6 worm cellular contexts compared by ENCODE assay signal in genomic region chrII:2923617-2924016, ce11.
TF ChIP-seq lines count a peak whose summit lies in the region.

Gene ZK355.2, plus strand, starts transcription at chrII:2923917.

TF ChIP-seq in whole organism, L1 larva, 84 proteins besides CTCF, POLR2A, EP300 and RAD21:
- TF ChIP-seq pqm-1 (tag; optimal IDR thresholded peaks at IDR 0.05; lab: Kevin White, UChicago), result peak; percentile 50
- no peak for TF ChIP-seq nhr-19 (GFP tag; conservative IDR thresholded peaks at IDR 0.05; lab: Robert Waterston, UW)
TF ChIP-seq in whole organism, L1 larva: peak in this region for 1.

TF ChIP-seq in whole organism, L2 larva, 48 proteins besides CTCF, POLR2A, EP300 and RAD21:
- no peak for TF ChIP-seq dmd-4 (tag; optimal IDR thresholded peaks at IDR 0.05; lab: Kevin White, UChicago)
- no peak for TF ChIP-seq C34F6.9 (tag; optimal IDR thresholded peaks at IDR 0.05; lab: Kevin White, UChicago)
- peak; percentile 5 for TF ChIP-seq fos-1 (tag; optimal IDR thresholded peaks at IDR 0.05; lab: Kevin White, UChicago)

TF ChIP-seq in whole organism, L3 larva, 47 proteins besides CTCF, POLR2A, EP300 and RAD21:
- no peak for TF ChIP-seq ceh-28 (tag; optimal IDR thresholded peaks at IDR 0.05; lab: Kevin White, UChicago)
- peak; percentile 30 for TF ChIP-seq elt-2 (tag; optimal IDR thresholded peaks at IDR 0.05; lab: Kevin White, UChicago)
- no peak for TF ChIP-seq daf-12 (tag; optimal IDR thresholded peaks at IDR 0.05; lab: Kevin White, UChicago)
- TF ChIP-seq ama-1 (optimal IDR thresholded peaks at IDR 0.05; lab: Kevin White, UChicago), result no peak
- no peak for TF ChIP-seq skn-1 (tag; optimal IDR thresholded peaks at IDR 0.05; lab: Kevin White, UChicago)
TF ChIP-seq in whole organism, L3 larva: peak in this region for 1.

TF ChIP-seq in whole organism, L4 larva, 104 proteins besides CTCF, POLR2A, EP300 and RAD21:
- TF ChIP-seq daf-16 (GFP tag; optimal IDR thresholded peaks at IDR 0.05; lab: Kevin White, UChicago) (no peak), daf-16 (tag; optimal IDR thresholded peaks at IDR 0.05; lab: Kevin White, UChicago) (peak; percentile 8), dmd-6 (GFP tag; IDR thresholded peaks at IDR 0.05; lab: Robert Waterston, UW) (peak; percentile 34; the same call in 1 of the 2 replicates), dve-1 (tag; optimal IDR thresholded peaks at IDR 0.05; lab: Kevin White, UChicago; ENCODE audit: insufficient read depth) (no peak), F49E8.2 (tag; optimal IDR thresholded peaks at IDR 0.05; lab: Kevin White, UChicago; ENCODE audit: borderline replicate concordance) (no peak), pqm-1 (tag; optimal IDR thresholded peaks at IDR 0.05; lab: Kevin White, UChicago) (peak; percentile 5)

TF ChIP-seq in whole organism, early embryonic, 17 proteins besides CTCF, POLR2A, EP300 and RAD21:
- TF ChIP-seq hmg-4 (GFP tag; optimal IDR thresholded peaks at IDR 0.05; lab: Kevin White, UChicago), result no peak
- TF ChIP-seq ceh-36 (tag; optimal IDR thresholded peaks at IDR 0.05; lab: Kevin White, UChicago), result peak; percentile 15

TF ChIP-seq in whole organism, young adult, 124 proteins besides CTCF, POLR2A, EP300 and RAD21:
- TF ChIP-seq tlf-1 (GFP tag; optimal IDR thresholded peaks at IDR 0.05; lab: Kevin White, UChicago) (no peak), F33H1.4 (GFP tag; IDR thresholded peaks at IDR 0.05; lab: Robert Waterston, UW) (no peak), attf-5 (GFP tag; optimal IDR thresholded peaks at IDR 0.05; lab: Kevin White, UChicago) (no peak), ztf-22 (GFP tag; optimal IDR thresholded peaks at IDR 0.05; lab: Kevin White, UChicago) (no peak), dpff-1 (tag; optimal IDR thresholded peaks at IDR 0.05; lab: Kevin White, UChicago) (no peak), let-607 (tag; optimal IDR thresholded peaks at IDR 0.05; lab: Kevin White, UChicago) (no peak), ceh-27 (GFP tag; optimal IDR thresholded peaks at IDR 0.05; lab: Kevin White, UChicago) (no peak), madf-3 (GFP tag; IDR thresholded peaks at IDR 0.05; lab: Robert Waterston, UW) (no peak), zfh-2 (GFP tag; conservative IDR thresholded peaks at IDR 0.05; lab: Robert Waterston, UW) (no peak; the same call in 1 of the 2 replicates), attf-6 (GFP tag; IDR thresholded peaks at IDR 0.05; lab: Robert Waterston, UW) (no peak), ztf-18 (tag; optimal IDR thresholded peaks at IDR 0.05; lab: Kevin White, UChicago) (no peak), K11D2.4 (GFP tag; IDR thresholded peaks at IDR 0.05; lab: Robert Waterston, UW) (no peak), madf-8 (GFP tag; conservative IDR thresholded peaks at IDR 0.05; lab: Robert Waterston, UW) (no peak), nhr-80 (tag; optimal IDR thresholded peaks at IDR 0.05; lab: Kevin White, UChicago) (peak; percentile 16), attf-3 (GFP tag; conservative IDR thresholded peaks at IDR 0.05; lab: Robert Waterston, UW) (0 out of 2 replicates have a peak, but pooled peaks have one; percentile 38), efl-1 (GFP tag; optimal IDR thresholded peaks at IDR 0.05; lab: Kevin White, UChicago) (no peak)
